Worm (Caenorhabditis elegans) whole organism, late embryonic: ENCODE results near the gene tbcb-1.

Source experiments
- K09A11.1 ChIP-seq: sonication (generic microtip); optimal IDR thresholded peaks from 2 replicates; lab custom pipeline; 2017; ENCODE audit warnings: antibody characterized with exemption, mild to moderate bottlenecking, missing genetic modification characterization, missing compliant biosample characterization; ENCODE audit not compliant: insufficient read depth
- Y22D7AL.16 ChIP-seq: sonication (generic microtip); optimal IDR thresholded peaks from 2 replicates; lab custom pipeline; 2016; ENCODE audit warnings: missing genetic modification characterization, missing compliant biosample characterization
- ahr-1 ChIP-seq: sonication (generic microtip); optimal IDR thresholded peaks from 2 replicates; lab custom pipeline; 2016; ENCODE audit warnings: missing genetic modification characterization, missing compliant biosample characterization
- ama-1 ChIP-seq: fragments of 150-350 bp; optimal IDR thresholded peaks from 2 replicates; lab custom pipeline; 2014
- ceh-14 ChIP-seq: sonication (generic microtip); optimal IDR thresholded peaks from 2 replicates; lab custom pipeline; 2016; ENCODE audit warnings: missing genotype, missing genetic modification characterization, missing compliant biosample characterization
- ceh-2 ChIP-seq: sonication (generic microtip); optimal IDR thresholded peaks from 2 replicates; lab custom pipeline; 2016; ENCODE audit warnings: missing genotype, missing genetic modification characterization, missing compliant biosample characterization
- ceh-24 ChIP-seq: sonication (generic microtip); optimal IDR thresholded peaks from 2 replicates; lab custom pipeline; 2016; ENCODE audit warnings: mild to moderate bottlenecking, missing genetic modification characterization, missing compliant biosample characterization
- ceh-48 ChIP-seq: sonication (generic microtip); optimal IDR thresholded peaks from 2 replicates; lab custom pipeline; 2016; ENCODE audit warnings: missing genetic modification characterization, inconsistent platforms, missing compliant biosample characterization
- ceh-6 ChIP-seq: fragments of 200-800 bp; sonication (Bioruptor generic); optimal IDR thresholded peaks from 2 replicates; lab custom pipeline; 2018; ENCODE audit warnings: mild to moderate bottlenecking, missing genetic modification characterization, missing compliant biosample characterization
- ceh-9 ChIP-seq: sonication (generic microtip); optimal IDR thresholded peaks from 2 replicates; lab custom pipeline; 2016; ENCODE audit warnings: mild to moderate bottlenecking, missing genetic modification characterization, inconsistent platforms, missing compliant biosample characterization
- dmd-4 ChIP-seq: sonication (generic microtip); optimal IDR thresholded peaks from 2 replicates; lab custom pipeline; 2016; ENCODE audit warnings: borderline replicate concordance, missing genetic modification characterization, missing compliant biosample characterization
- dve-1 ChIP-seq: sonication (generic microtip); optimal IDR thresholded peaks from 2 replicates; lab custom pipeline; 2017; ENCODE audit warnings: antibody characterized with exemption, mild to moderate bottlenecking, missing genetic modification characterization, missing compliant biosample characterization
- elt-2 ChIP-seq: sonication (generic microtip); optimal IDR thresholded peaks from 2 replicates; lab custom pipeline; 2016; ENCODE audit warnings: missing genetic modification reagents, missing genetic modification characterization, missing compliant biosample characterization
- elt-4 ChIP-seq: sonication (generic microtip); optimal IDR thresholded peaks from 2 replicates; lab custom pipeline; 2016; ENCODE audit warnings: missing genetic modification characterization, missing compliant biosample characterization
- ets-4 ChIP-seq: sonication (generic microtip); optimal IDR thresholded peaks from 2 replicates; lab custom pipeline; 2016; ENCODE audit warnings: missing genetic modification characterization, missing compliant biosample characterization
- fax-1 ChIP-seq: sonication (generic microtip); optimal IDR thresholded peaks from 2 replicates; lab custom pipeline; 2016; ENCODE audit warnings: missing genotype, missing genetic modification characterization, missing compliant biosample characterization
- fkh-10 ChIP-seq: fragments of 150-350 bp; optimal IDR thresholded peaks from 2 replicates; lab custom pipeline; 2014; ENCODE audit warnings: missing biosample characterization, missing genetic modification reagents, missing genetic modification characterization
- fkh-6 ChIP-seq: sonication (generic microtip); optimal IDR thresholded peaks from 2 replicates; lab custom pipeline; 2016; ENCODE audit warnings: missing genetic modification characterization, missing compliant biosample characterization
- gmeb-2 ChIP-seq: sonication (generic microtip); optimal IDR thresholded peaks from 2 replicates; lab custom pipeline; 2016; ENCODE audit warnings: missing genetic modification characterization, inconsistent platforms, missing compliant biosample characterization
- hlh-15 ChIP-seq: sonication (generic microtip); optimal IDR thresholded peaks from 2 replicates; lab custom pipeline; 2016; ENCODE audit warnings: missing genetic modification characterization, missing compliant biosample characterization
- hlh-8 ChIP-seq: sonication (generic microtip); optimal IDR thresholded peaks from 2 replicates; lab custom pipeline; 2016; ENCODE audit warnings: missing genotype, missing genetic modification characterization, missing compliant biosample characterization
- lim-6 ChIP-seq: sonication (generic microtip); optimal IDR thresholded peaks from 2 replicates; lab custom pipeline; 2016; ENCODE audit warnings: missing genetic modification characterization, missing compliant biosample characterization
- lin-11 ChIP-seq: fragments of 200-800 bp; sonication (Bioruptor generic); optimal IDR thresholded peaks from 2 replicates; lab custom pipeline; 2018; ENCODE audit warnings: mild to moderate bottlenecking, missing genetic modification characterization, missing compliant biosample characterization
- madf-2 ChIP-seq: sonication (generic microtip); optimal IDR thresholded peaks from 2 replicates; lab custom pipeline; 2017; ENCODE audit warnings: missing genetic modification characterization, missing compliant biosample characterization
- mec-3 ChIP-seq: sonication (generic microtip); optimal IDR thresholded peaks from 2 replicates; lab custom pipeline; 2016; ENCODE audit warnings: borderline replicate concordance, missing genetic modification characterization, missing compliant biosample characterization
- nhr-232 ChIP-seq: sonication (generic microtip); optimal IDR thresholded peaks from 2 replicates; lab custom pipeline; 2016; ENCODE audit warnings: missing genetic modification characterization, missing compliant biosample characterization
- npax-4 ChIP-seq: sonication (generic microtip); optimal IDR thresholded peaks from 2 replicates; lab custom pipeline; 2016; ENCODE audit warnings: missing genetic modification characterization, missing compliant biosample characterization
- pag-3 ChIP-seq: sonication (generic microtip); optimal IDR thresholded peaks from 2 replicates; lab custom pipeline; 2016; ENCODE audit warnings: missing compliant biosample characterization, missing genetic modification characterization, borderline replicate concordance
- pha-2 ChIP-seq: sonication (generic microtip); optimal IDR thresholded peaks from 2 replicates; lab custom pipeline; 2017; ENCODE audit warnings: mild to moderate bottlenecking, missing genetic modification characterization, missing compliant biosample characterization
- pha-4 ChIP-seq: fragments of 150-350 bp; optimal IDR thresholded peaks from 2 replicates; lab custom pipeline; 2018; ENCODE audit warnings: missing biosample characterization, missing genetic modification reagents, missing genetic modification characterization
- ref-2 ChIP-seq: sonication (generic microtip); optimal IDR thresholded peaks from 2 replicates; lab custom pipeline; 2016; ENCODE audit warnings: missing genetic modification characterization, missing compliant biosample characterization
- sdc-2 ChIP-seq: sonication (generic microtip); optimal IDR thresholded peaks from 2 replicates; lab custom pipeline; 2016; ENCODE audit warnings: missing genotype, missing genetic modification characterization, missing compliant biosample characterization
- sox-2 ChIP-seq: fragments of 200-800 bp; sonication (Bioruptor generic); IDR thresholded peaks from 2 replicates; pipeline ENCODE4 v1.3.6; 2022; ENCODE audit warnings: missing genetic modification reagents, missing genetic modification characterization, missing compliant biosample characterization
- sox-4 ChIP-seq: sonication (generic microtip); optimal IDR thresholded peaks from 2 replicates; lab custom pipeline; 2017; ENCODE audit warnings: mild to moderate bottlenecking, missing genetic modification characterization, inconsistent platforms, missing compliant biosample characterization
- syd-9 ChIP-seq: sonication (generic microtip); optimal IDR thresholded peaks from 2 replicates; lab custom pipeline; 2016; ENCODE audit warnings: mild to moderate bottlenecking, missing genetic modification characterization, moderate library complexity, missing compliant biosample characterization
- tbx-2 ChIP-seq: sonication (generic microtip); optimal IDR thresholded peaks from 2 replicates; lab custom pipeline; 2016; ENCODE audit warnings: missing genetic modification characterization, missing compliant biosample characterization
- ttx-3 ChIP-seq: sonication (generic microtip); optimal IDR thresholded peaks from 2 replicates; lab custom pipeline; 2016; ENCODE audit warnings: missing genetic modification reagents, missing genetic modification characterization, missing compliant biosample characterization
- unc-3 ChIP-seq, 2 experiments: fragments of 200-800 bp in 1 of 2; sonication (Bioruptor generic) in 1 of 2; sonication (generic microtip) in 1 of 2; conservative IDR thresholded peaks in 1 of 2; optimal IDR thresholded peaks in 1 of 2; 2 replicates each; pipeline versions ENCODE4 v1.3.6 to Lab custom; 2016 to 2022; ENCODE audit warnings: missing compliant biosample characterization in 2 of 2, missing genetic modification characterization in 2 of 2, missing genetic modification reagents in 1 of 2
- unc-42 ChIP-seq: sonication (generic microtip); optimal IDR thresholded peaks from 2 replicates; lab custom pipeline; 2016; ENCODE audit warnings: missing genotype, missing genetic modification characterization, missing compliant biosample characterization
- unc-86 ChIP-seq: sonication (generic microtip); optimal IDR thresholded peaks from 2 replicates; lab custom pipeline; 2016; ENCODE audit warnings: missing genetic modification characterization, missing compliant biosample characterization
- zip-5 ChIP-seq: sonication (generic microtip); optimal IDR thresholded peaks from 2 replicates; lab custom pipeline; 2016; ENCODE audit warnings: missing genetic modification characterization, missing compliant biosample characterization
- ztf-16 ChIP-seq: sonication (generic microtip); optimal IDR thresholded peaks from 2 replicates; lab custom pipeline; 2017; ENCODE audit warnings: missing genetic modification characterization, missing compliant biosample characterization

tbcb-1 gene

ce11 chrV:13613870-13614269 is 21.9 kb downstream of the tbcb-1 start, which contains the start of gene F53F4.7:
F53F4.7 (minus strand) TSS chrV:13613970.
- no peak for TF ChIP-seq ceh-9 (tag; lab: Kevin White, UChicago)
- no peak for TF ChIP-seq ttx-3 (tag; lab: Kevin White, UChicago)
- TF ChIP-seq dmd-4 (tag; lab: Kevin White, UChicago) = no peak
- TF ChIP-seq ceh-24 (tag; lab: Kevin White, UChicago) = no peak
- no peak for TF ChIP-seq dve-1 (tag; lab: Kevin White, UChicago)
- TF ChIP-seq sox-4 (tag; lab: Kevin White, UChicago) = no peak
- TF ChIP-seq fax-1 (tag; lab: Kevin White, UChicago) = no peak
- TF ChIP-seq madf-2 (tag; lab: Kevin White, UChicago) = no peak
- no peak for TF ChIP-seq unc-42 (tag; lab: Kevin White, UChicago)
- TF ChIP-seq ceh-48 (tag; lab: Kevin White, UChicago) = no peak
- TF ChIP-seq ahr-1 = no peak
- TF ChIP-seq zip-5 = no peak
- TF ChIP-seq gmeb-2 (tag; lab: Kevin White, UChicago) = no peak
- no peak for TF ChIP-seq elt-2 (tag; lab: Kevin White, UChicago)
- no peak for TF ChIP-seq sdc-2
- TF ChIP-seq ref-2 = no peak
- no peak for TF ChIP-seq fkh-10 (GFP tag; lab: Kevin White, UChicago)
- TF ChIP-seq syd-9 (tag; lab: Kevin White, UChicago) = no peak

- TF ChIP-seq ceh-14 (tag; lab: Kevin White, UChicago) (no peak), ceh-2 (no peak), sox-4 (tag; lab: Kevin White, UChicago) (no peak), K09A11.1 (no peak), unc-42 (tag; lab: Kevin White, UChicago) (no peak), pha-2 (no peak), lim-6 (tag; lab: Kevin White, UChicago) (no peak), fkh-10 (GFP tag; lab: Kevin White, UChicago) (no peak), npax-4 (tag; lab: Kevin White, UChicago) (no peak), ceh-6 (GFP tag; lab: Kevin White, UChicago) (no peak), tbx-2 (no peak), lin-11 (no peak), fkh-6 (tag; lab: Kevin White, UChicago) (no peak), unc-86 (tag; lab: Kevin White, UChicago) (no peak), pha-4 (tag; lab: Kevin White, UChicago) (no peak)
These were observed 27.8 kb downstream of the tbcb-1 start, which contains the start of gene srd-11 for ce11 chrV:13619752-13620151. srd-11 (minus strand) TSS chrV:13619852.

DNA sequence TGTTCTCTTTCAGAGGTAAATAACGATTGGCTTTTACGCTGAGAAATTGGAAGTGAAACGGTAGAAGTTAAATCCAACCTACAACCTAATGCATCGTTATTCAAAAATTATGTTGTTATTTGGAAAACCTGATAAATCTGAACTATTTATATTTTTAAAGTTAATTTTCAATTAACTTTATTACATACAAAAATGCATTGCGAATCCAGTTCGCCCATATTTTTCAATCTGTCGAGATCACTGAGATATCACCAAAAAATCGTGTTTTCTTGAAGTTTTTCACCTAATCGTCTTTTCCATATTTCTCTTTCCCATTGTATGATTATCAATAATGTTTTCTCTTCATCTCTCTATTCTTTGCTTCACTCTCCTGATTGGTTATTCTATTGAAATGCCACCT is 28.8 kb downstream of the tbcb-1 start, which contains the start of gene F53F4.15:
TSS of gene F53F4.15 (plus strand) at position 301 of the 400 bp plus-strand sequence.
- TF ChIP-seq pha-4 (tag; lab: Kevin White, UChicago) (no peak), ttx-3 (tag; lab: Kevin White, UChicago) (no peak), elt-4 (tag; lab: Kevin White, UChicago) (no peak)

- no peak for TF ChIP-seq hlh-15
- TF ChIP-seq fkh-10 (GFP tag; lab: Kevin White, UChicago) = no peak
- no peak for TF ChIP-seq syd-9 (tag; lab: Kevin White, UChicago)
- TF ChIP-seq Y22D7AL.16 (tag; lab: Kevin White, UChicago) = no peak
- TF ChIP-seq sox-2 (GFP tag; lab: Robert Waterston, UW) = no peak
- TF ChIP-seq ets-4 (tag; lab: Kevin White, UChicago) = no peak
- TF ChIP-seq unc-86 (tag; lab: Kevin White, UChicago) = no peak
- TF ChIP-seq ama-1 (lab: Kevin White, UChicago) = no peak
- TF ChIP-seq hlh-8 (tag; lab: Kevin White, UChicago) = no peak
- no peak for TF ChIP-seq ceh-9 (tag; lab: Kevin White, UChicago)
- TF ChIP-seq fkh-6 (tag; lab: Kevin White, UChicago) = no peak
- TF ChIP-seq sox-4 (tag; lab: Kevin White, UChicago) = no peak
- no peak for TF ChIP-seq mec-3 (tag; lab: Kevin White, UChicago)
- no peak for TF ChIP-seq unc-3 (GFP tag; conservative IDR thresholded peaks at IDR 0.05; lab: Robert Waterston, UW)
- no peak for TF ChIP-seq unc-3 (tag; optimal IDR thresholded peaks at IDR 0.05; lab: Kevin White, UChicago)
- TF ChIP-seq ceh-14 (tag; lab: Kevin White, UChicago) = no peak
- TF ChIP-seq madf-2 (tag; lab: Kevin White, UChicago) = no peak
- no peak for TF ChIP-seq ztf-16 (tag; lab: Kevin White, UChicago)
- TF ChIP-seq pag-3 (tag; lab: Kevin White, UChicago) = no peak
- no peak for TF ChIP-seq nhr-232
- TF ChIP-seq, all 69 proteins: peak for 0
These were observed 29.8 kb downstream of the tbcb-1 start, which contains the start of gene F53F4.16 for ce11 chrV:13621720-13622119. F53F4.16 (minus strand) TSS chrV:13621820.
